Fruit fly (Drosophila melanogaster) whole organism, embryonic: Measurements from ENCODE around the gene CG7367.
A peak's percentile ranks its signal among the peaks of the same experiment; 100 is the strongest.

ENCODE experiments used
- Atf6 ChIP-seq: fragments of 200-800 bp; sonication (Bioruptor generic); IDR thresholded peaks from 2 replicates; pipeline ENCODE4 v1.3.6; 2022; ENCODE audit warnings: missing biosample characterization, missing genetic modification characterization
- BEAF-32 ChIP-seq: fragments of 200-800 bp; sonication (Bioruptor generic); optimal IDR thresholded peaks from 3 replicates; lab custom pipeline; 2017; ENCODE audit warnings: missing biosample characterization, missing genetic modification characterization, mild to moderate bottlenecking, moderate library complexity, missing genetic modification reagents
- CG10543 ChIP-seq: fragments of 200-800 bp; sonication (Bioruptor generic); optimal IDR thresholded peaks from 3 replicates; lab custom pipeline; 2017; ENCODE audit warnings: missing biosample characterization, mild to moderate bottlenecking, missing genetic modification characterization, moderate library complexity
- CG10565 ChIP-seq: fragments of 200-800 bp; sonication (Bioruptor generic); optimal IDR thresholded peaks from 3 replicates; lab custom pipeline; 2016; ENCODE audit warnings: missing biosample characterization, mild to moderate bottlenecking, missing genetic modification characterization
- CG12659 ChIP-seq: fragments of 200-800 bp; sonication (Bioruptor generic); optimal IDR thresholded peaks from 3 replicates; lab custom pipeline; 2017; ENCODE audit warnings: mild to moderate bottlenecking, missing biosample characterization, missing genetic modification reagents, missing genetic modification characterization
- CG13123 ChIP-seq: fragments of 200-800 bp; sonication (Bioruptor generic); optimal IDR thresholded peaks from 2 replicates; lab custom pipeline; 2016; ENCODE audit warnings: missing biosample characterization, missing genetic modification characterization
- CG14441 ChIP-seq: fragments of 200-800 bp; sonication (Bioruptor generic); IDR thresholded peaks from 2 replicates; pipeline ENCODE4 v1.3.6; 2022; ENCODE audit warnings: missing biosample characterization, missing genetic modification characterization
- CG17568 ChIP-seq: fragments of 200-800 bp; sonication (Bioruptor generic); optimal IDR thresholded peaks from 2 replicates; lab custom pipeline; 2018; ENCODE audit warnings: missing biosample characterization, mild to moderate bottlenecking, missing genetic modification characterization, moderate library complexity
- CG17912 ChIP-seq: fragments of 200-800 bp; sonication (Bioruptor generic); optimal IDR thresholded peaks from 2 replicates; lab custom pipeline; 2018; ENCODE audit warnings: missing biosample characterization, mild to moderate bottlenecking, missing genetic modification characterization
- CG1792 ChIP-seq: fragments of 200-800 bp; sonication (Bioruptor generic); optimal IDR thresholded peaks from 2 replicates; lab custom pipeline; 2016; ENCODE audit warnings: missing biosample characterization, missing genetic modification characterization
- CG18262 ChIP-seq: fragments of 200-800 bp; optimal IDR thresholded peaks from 3 replicates; lab custom pipeline; 2019; ENCODE audit warnings: missing biosample characterization, mild to moderate bottlenecking, missing genetic modification characterization, moderate library complexity
- CG2678 ChIP-seq: fragments of 200-800 bp; sonication (Bioruptor generic); optimal IDR thresholded peaks from 3 replicates; lab custom pipeline; 2019; ENCODE audit warnings: missing biosample characterization, mild to moderate bottlenecking, missing genetic modification characterization, moderate library complexity
- CG32767 ChIP-seq: fragments of 200-800 bp; sonication (Bioruptor generic); IDR thresholded peaks from 2 replicates; pipeline ENCODE4 v1.3.6; 2022; ENCODE audit warnings: missing biosample characterization, missing genetic modification characterization
- CG33213 ChIP-seq: fragments of 200-800 bp; sonication (Bioruptor generic); optimal IDR thresholded peaks from 3 replicates; lab custom pipeline; 2016; ENCODE audit warnings: missing biosample characterization, missing genetic modification characterization
- CG6765 ChIP-seq: fragments of 200-800 bp; sonication (Bioruptor generic); optimal IDR thresholded peaks from 3 replicates; lab custom pipeline; 2017; ENCODE audit warnings: missing biosample characterization, mild to moderate bottlenecking, missing genetic modification characterization
- CG8290 ChIP-seq, 3 experiments: fragments of 200-800 bp; sonication (Bioruptor generic); optimal IDR thresholded peaks; 2 replicates each; lab custom pipeline; 2016 to 2019; ENCODE audit warnings: missing biosample characterization in 3 of 3, missing genetic modification characterization in 3 of 3, mild to moderate bottlenecking in 2 of 3, moderate library complexity in 1 of 3
- CHES-1-like ChIP-seq: fragments of 200-800 bp; sonication (Bioruptor generic); optimal IDR thresholded peaks from 2 replicates; lab custom pipeline; 2016; ENCODE audit warnings: missing biosample characterization, missing genetic modification characterization
- CrebB ChIP-seq: fragments of 200-800 bp; sonication (Bioruptor generic); optimal IDR thresholded peaks from 3 replicates; lab custom pipeline; 2018; ENCODE audit warnings: missing biosample characterization, mild to moderate bottlenecking, missing genetic modification characterization
- D19A ChIP-seq: fragments of 200-800 bp; optimal IDR thresholded peaks from 3 replicates; lab custom pipeline; 2019; ENCODE audit warnings: missing biosample characterization, mild to moderate bottlenecking, missing genetic modification characterization, moderate library complexity
- D19B ChIP-seq: fragments of 200-800 bp; sonication (Bioruptor generic); optimal IDR thresholded peaks from 2 replicates; lab custom pipeline; 2017; ENCODE audit warnings: missing biosample characterization, mild to moderate bottlenecking, missing genetic modification characterization
- E2f1 ChIP-seq: fragments of 200-800 bp; sonication (Bioruptor generic); IDR thresholded peaks from 2 replicates; pipeline ENCODE4 v1.3.6; 2022; ENCODE audit warnings: missing biosample characterization, missing genetic modification characterization
- H2.0 ChIP-seq: fragments of 200-800 bp; sonication (Bioruptor generic); IDR thresholded peaks from 2 replicates; pipeline ENCODE4 v1.3.6; 2022; ENCODE audit warnings: missing biosample characterization, missing genetic modification characterization
- Hmr ChIP-seq: fragments of 200-800 bp; sonication (Bioruptor generic); optimal IDR thresholded peaks from 3 replicates; lab custom pipeline; 2017; ENCODE audit warnings: mild to moderate bottlenecking, missing biosample characterization, missing genetic modification reagents, missing genetic modification characterization
- Med ChIP-seq: fragments of 200-800 bp; sonication (Bioruptor generic); peaks from one replicate; lab custom pipeline; 2016; ENCODE audit warnings: missing biosample characterization, missing genetic modification characterization, mild to moderate bottlenecking, inconsistent platforms, moderate library complexity
- NfI ChIP-seq: fragments of 200-800 bp; sonication (Bioruptor generic); optimal IDR thresholded peaks from 3 replicates; lab custom pipeline; 2018; ENCODE audit warnings: missing biosample characterization, mild to moderate bottlenecking, missing genetic modification characterization, moderate library complexity
- Oli ChIP-seq: fragments of 200-800 bp; sonication (Bioruptor generic); optimal IDR thresholded peaks from 2 replicates; lab custom pipeline; 2018; ENCODE audit warnings: missing biosample characterization, mild to moderate bottlenecking, missing genetic modification characterization, moderate library complexity
- Opbp ChIP-seq: fragments of 200-800 bp; sonication (Bioruptor generic); IDR thresholded peaks from 3 replicates; pipeline ENCODE4 v1.3.6; 2022; ENCODE audit warnings: missing biosample characterization, missing genetic modification characterization; ENCODE audit not compliant: partially characterized antibody
- PHDP ChIP-seq: fragments of 200-800 bp; sonication (Bioruptor generic); optimal IDR thresholded peaks from 3 replicates; lab custom pipeline; 2018; ENCODE audit warnings: missing biosample characterization, mild to moderate bottlenecking, missing genetic modification characterization, moderate library complexity
- Sox100B ChIP-seq: fragments of 200-800 bp; sonication (Bioruptor generic); optimal IDR thresholded peaks from 3 replicates; lab custom pipeline; 2018; ENCODE audit warnings: missing biosample characterization, mild to moderate bottlenecking, missing genetic modification characterization
- Sox102F ChIP-seq: fragments of 200-800 bp; sonication (Bioruptor generic); optimal IDR thresholded peaks from 2 replicates; lab custom pipeline; 2018; ENCODE audit warnings: missing biosample characterization, mild to moderate bottlenecking, missing genetic modification characterization, moderate library complexity
- YL-1 ChIP-seq: fragments of 200-800 bp; sonication (Bioruptor generic); optimal IDR thresholded peaks from 3 replicates; lab custom pipeline; 2017; ENCODE audit warnings: missing biosample characterization, mild to moderate bottlenecking, missing genetic modification characterization
- ase ChIP-seq: fragments of 200-800 bp; sonication (Bioruptor generic); IDR thresholded peaks from 3 replicates; pipeline ENCODE4 v1.3.6; 2022; ENCODE audit warnings: missing biosample characterization, missing genetic modification characterization
- az2 ChIP-seq: fragments of 200-800 bp; sonication (Bioruptor generic); optimal IDR thresholded peaks from 3 replicates; lab custom pipeline; 2016; ENCODE audit warnings: missing biosample characterization, missing genetic modification characterization
- bsh ChIP-seq, 2 experiments: fragments of 200-800 bp; sonication (Bioruptor generic); optimal IDR thresholded peaks; 2 replicates each; lab custom pipeline; 2017 to 2018; ENCODE audit warnings: mild to moderate bottlenecking in 2 of 2, missing biosample characterization in 2 of 2, missing genetic modification characterization in 2 of 2, moderate library complexity in 1 of 2
- cad ChIP-seq: fragments of >200 bp; optimal IDR thresholded peaks from 2 replicates; lab custom pipeline; 2017; ENCODE audit warnings: missing biosample characterization, missing genetic modification characterization
- dmrt99B ChIP-seq: fragments of 200-800 bp; sonication (Bioruptor generic); optimal IDR thresholded peaks from 2 replicates; lab custom pipeline; 2018; ENCODE audit warnings: missing biosample characterization, mild to moderate bottlenecking, missing genetic modification characterization, moderate library complexity
- dpn ChIP-seq, 2 experiments: fragments of 200-800 bp; sonication (Bioruptor generic); optimal IDR thresholded peaks; 3 replicates each; lab custom pipeline; 2016; ENCODE audit warnings: missing biosample characterization in 2 of 2, missing genetic modification characterization in 2 of 2
- esg ChIP-seq: fragments of 200-800 bp; sonication (Bioruptor generic); conservative IDR thresholded peaks from 2 replicates; pipeline ENCODE4 v1.3.6; 2022; ENCODE audit warnings: missing biosample characterization, missing genetic modification characterization
- gem ChIP-seq: fragments of 200-800 bp; sonication (Bioruptor generic); optimal IDR thresholded peaks from 2 replicates; lab custom pipeline; 2019; ENCODE audit warnings: missing biosample characterization, mild to moderate bottlenecking, missing genetic modification characterization, moderate library complexity
- grn ChIP-seq: fragments of 200-800 bp; sonication (Bioruptor generic); optimal IDR thresholded peaks from 3 replicates; lab custom pipeline; 2017; ENCODE audit warnings: missing biosample characterization, missing genetic modification characterization
- her ChIP-seq: fragments of 200-800 bp; sonication (Bioruptor generic); optimal IDR thresholded peaks from 2 replicates; lab custom pipeline; 2016; ENCODE audit warnings: missing biosample characterization, missing genetic modification characterization
- lab ChIP-seq: fragments of 200-800 bp; sonication (Bioruptor generic); optimal IDR thresholded peaks from 3 replicates; lab custom pipeline; 2017; ENCODE audit warnings: missing biosample characterization, missing genetic modification characterization, mild to moderate bottlenecking, moderate library complexity, missing genetic modification reagents
- nom ChIP-seq: fragments of 200-800 bp; sonication (Bioruptor generic); optimal IDR thresholded peaks from 2 replicates; lab custom pipeline; 2017; ENCODE audit warnings: missing biosample characterization, missing genetic modification characterization, mild to moderate bottlenecking, moderate library complexity, missing genetic modification reagents
- pho ChIP-seq: fragments of 200-800 bp; sonication (Bioruptor generic); optimal IDR thresholded peaks from 2 replicates; lab custom pipeline; 2016; ENCODE audit warnings: missing biosample characterization, missing genetic modification characterization
- ranshi ChIP-seq: fragments of 200-800 bp; sonication (Bioruptor generic); IDR thresholded peaks from 2 replicates; pipeline ENCODE4 v1.3.6; 2022; ENCODE audit warnings: missing biosample characterization, missing genetic modification characterization
- sug ChIP-seq: fragments of 200-800 bp; optimal IDR thresholded peaks from 2 replicates; lab custom pipeline; 2019; ENCODE audit warnings: missing biosample characterization, mild to moderate bottlenecking, missing genetic modification characterization, moderate library complexity
- tgo ChIP-seq: fragments of 200-800 bp; sonication (Bioruptor generic); IDR thresholded peaks from 3 replicates; pipeline ENCODE4 v1.3.6; 2022; ENCODE audit warnings: missing biosample characterization, missing genetic modification characterization

The CG7367 gene

dm6 chr2L:8009283-8010211 lies 30.0 kb downstream of the CG7367 start, which contains the start of gene CG12560 (continued):
- TF ChIP-seq Oli (tag; lab: Kevin White, UChicago) (no peak), Atf6 (GFP tag; lab: Robert Waterston, UW) (peak; percentile 31; the same call in 1 of the 2 replicates), gem (tag; lab: Kevin White, UChicago) (peak; percentile 24), Opbp (GFP tag; lab: Robert Waterston, UW) (0 out of 3 replicates have a peak, but pooled peaks have one; percentile 38), PHDP (tag; lab: Kevin White, UChicago) (peak; percentile 23), CG17912 (GFP tag; lab: Kevin White, UChicago) (peak; percentile 20), lab (GFP tag; lab: Kevin White, UChicago) (no peak), CG17568 (GFP tag; lab: Kevin White, UChicago) (peak; percentile 45), NfI (peak; percentile 12), ase (GFP tag; lab: Robert Waterston, UW) (no peak), Hmr (GFP tag; lab: Kevin White, UChicago) (peak; percentile 9), CHES-1-like (GFP tag; lab: Kevin White, UChicago) (no peak), pho (GFP tag; lab: Kevin White, UChicago) (peak; percentile 13), nom (GFP tag; lab: Kevin White, UChicago) (peak; percentile 58), CG8290 (GFP tag; optimal IDR thresholded peaks at IDR 0.05; lab: Kevin White, UChicago) (no peak), CG8290 (tag; optimal IDR thresholded peaks at IDR 0.05; lab: Kevin White, UChicago) (peak in 1 of 2 experiments; percentile 11), Sox100B (peak; percentile 19), YL-1 (GFP tag; lab: Kevin White, UChicago) (no peak), sug (tag; lab: Kevin White, UChicago) (peak; percentile 75), D19B (GFP tag; lab: Kevin White, UChicago) (peak; percentile 70), BEAF-32 (GFP tag; lab: Kevin White, UChicago) (no peak), D19A (peak; percentile 16), CG10543 (GFP tag; lab: Kevin White, UChicago) (peak; percentile 23), cad (GFP tag; lab: Kevin White, UChicago) (no peak), dpn (GFP tag; optimal IDR thresholded peaks at IDR 0.05; lab: Kevin White, UChicago) (no peak), CG33213 (GFP tag; lab: Kevin White, UChicago) (no peak), esg (no peak), H2.0 (no peak), Med (peak; percentile 33), az2 (GFP tag; lab: Kevin White, UChicago) (no peak), grn (GFP tag; lab: Kevin White, UChicago) (peak; percentile 78), CG1792 (no peak), CG13123 (GFP tag; lab: Kevin White, UChicago) (peak; percentile 2), CG10565 (GFP tag; lab: Kevin White, UChicago) (no peak), tgo (GFP tag; lab: Robert Waterston, UW) (peak; percentile 43; the same call in 1 of the 3 replicates), E2f1 (GFP tag; lab: Robert Waterston, UW) (0 out of 2 replicates have a peak, but pooled peaks have one; percentile 22), CG2678 (tag; lab: Kevin White, UChicago) (peak; percentile 25), CG32767 (GFP tag; lab: Robert Waterston, UW) (no peak), ranshi (GFP tag; lab: Robert Waterston, UW) (peak; percentile 37; the same call in 1 of the 2 replicates), CG18262 (tag; lab: Kevin White, UChicago) (no peak), bsh (GFP tag; optimal IDR thresholded peaks at IDR 0.05; lab: Kevin White, UChicago) (peak in 1 of 2 experiments; percentile 27), dmrt99B (tag; lab: Kevin White, UChicago) (peak; percentile 33), her (GFP tag; lab: Kevin White, UChicago) (peak; percentile 43), CrebB (tag; lab: Kevin White, UChicago) (peak; percentile 13), CG14441 (GFP tag; lab: Robert Waterston, UW) (no peak), Sox102F (peak; percentile 32), CG12659 (GFP tag; lab: Kevin White, UChicago) (peak; percentile 26), CG6765 (GFP tag; lab: Kevin White, UChicago) (no peak)
